Worm (Caenorhabditis elegans) whole organism, L4 larva: Measurements from ENCODE around the gene Y66D12A.30.
A peak's percentile ranks its signal among the peaks of the same experiment; 100 is the strongest.

Experiments used
- D1046.2 ChIP-seq: fragments of 200-800 bp; sonication (Bioruptor generic); IDR thresholded peaks from 2 replicates; pipeline ENCODE4 v1.3.6; 2022; ENCODE audit warnings: missing genetic modification characterization, missing compliant biosample characterization
- F10B5.3 ChIP-seq: sonication (generic microtip); optimal IDR thresholded peaks from 2 replicates; lab custom pipeline; 2016; ENCODE audit warnings: mild to moderate bottlenecking, missing genetic modification characterization, missing compliant biosample characterization
- F26F4.8 ChIP-seq: fragments of 200-800 bp; sonication (Bioruptor generic); conservative IDR thresholded peaks from 2 replicates; pipeline ENCODE4 v1.3.6; 2022; ENCODE audit warnings: missing genetic modification characterization, missing compliant biosample characterization
- F44E2.7 ChIP-seq: fragments of 200-800 bp; sonication (Bioruptor generic); IDR thresholded peaks from 2 replicates; pipeline ENCODE4 v2.1.2; 2022; ENCODE audit warnings: missing genetic modification characterization, missing compliant biosample characterization
- F49E8.2 ChIP-seq: sonication (generic microtip); optimal IDR thresholded peaks from 2 replicates; lab custom pipeline; 2016; ENCODE audit warnings: missing compliant biosample characterization, mild to moderate bottlenecking, missing genetic modification characterization, borderline replicate concordance
- R02D3.7 ChIP-seq: fragments of 150-350 bp; sonication (generic microtip); optimal IDR thresholded peaks from 3 replicates; lab custom pipeline; 2014; ENCODE audit warnings: missing biosample characterization, missing genetic modification characterization
- T20F7.1 ChIP-seq: fragments of 200-800 bp; sonication (Bioruptor generic); optimal IDR thresholded peaks from 2 replicates; lab custom pipeline; 2018; ENCODE audit warnings: mild to moderate bottlenecking, missing genetic modification characterization, missing compliant biosample characterization
- T26A8.4 ChIP-seq: fragments of 200-800 bp; sonication (Bioruptor generic); IDR thresholded peaks from 2 replicates; pipeline ENCODE4 v1.3.6; 2022; ENCODE audit warnings: missing genetic modification characterization, missing compliant biosample characterization
- Y48G9A.11 ChIP-seq: fragments of 200-800 bp; sonication (Bioruptor generic); IDR thresholded peaks from 2 replicates; pipeline ENCODE4 v1.3.6; 2022; ENCODE audit warnings: missing genetic modification reagents, missing genetic modification characterization, missing compliant biosample characterization
- Y5F2A.4 ChIP-seq: fragments of 200-800 bp; sonication (Bioruptor generic); optimal IDR thresholded peaks from 2 replicates; lab custom pipeline; 2018; ENCODE audit warnings: mild to moderate bottlenecking, missing genetic modification characterization, missing compliant biosample characterization
- Y75B8A.6 ChIP-seq: fragments of 200-800 bp; sonication (Bioruptor generic); IDR thresholded peaks from 2 replicates; pipeline ENCODE4 v1.3.6; 2022; ENCODE audit warnings: missing genetic modification reagents, missing genetic modification characterization, missing compliant biosample characterization
- aha-1 ChIP-seq: fragments of 150-350 bp; peaks from one replicate; lab custom pipeline; 2014; ENCODE audit warnings: missing biosample characterization, missing genetic modification characterization
- aly-2 ChIP-seq: sonication (generic microtip); optimal IDR thresholded peaks from 2 replicates; lab custom pipeline; 2018; ENCODE audit warnings: missing biosample characterization, missing genetic modification characterization
- arid-1 ChIP-seq: fragments of 200-800 bp; sonication (Bioruptor generic); conservative IDR thresholded peaks from 2 replicates; pipeline ENCODE4 v1.3.6; 2022; ENCODE audit warnings: missing genetic modification reagents, missing genetic modification characterization, missing compliant biosample characterization
- ceh-28 ChIP-seq: fragments of 150-350 bp; optimal IDR thresholded peaks from 2 replicates; lab custom pipeline; 2014; ENCODE audit warnings: missing biosample characterization, missing genetic modification reagents, missing genetic modification characterization
- ctbp-1 ChIP-seq: fragments of 200-800 bp; sonication (Bioruptor generic); IDR thresholded peaks from 2 replicates; pipeline ENCODE4 v1.3.6; 2022; ENCODE audit warnings: missing genetic modification reagents, missing genetic modification characterization, missing compliant biosample characterization
- daf-16 ChIP-seq, 3 experiments: sonication (generic microtip); optimal IDR thresholded peaks; 2 replicates each; lab custom pipeline; 2016 to 2017; ENCODE audit warnings: missing genetic modification characterization in 3 of 3, missing genetic modification reagents in 3 of 3, mild to moderate bottlenecking in 2 of 3, missing compliant biosample characterization in 2 of 3, missing biosample characterization in 1 of 3, moderate library complexity in 1 of 3
- dmd-8 ChIP-seq: fragments of 200-800 bp; sonication (Bioruptor generic); IDR thresholded peaks from 2 replicates; pipeline ENCODE4 v1.3.6; 2022; ENCODE audit warnings: missing genetic modification characterization, missing compliant biosample characterization
- dmd-9 ChIP-seq: fragments of 200-800 bp; sonication (Bioruptor generic); IDR thresholded peaks from 2 replicates; pipeline ENCODE4 v1.3.6; 2022; ENCODE audit warnings: missing genetic modification reagents, missing genetic modification characterization, missing compliant biosample characterization
- duxl-1 ChIP-seq: sonication (generic microtip); optimal IDR thresholded peaks from 2 replicates; lab custom pipeline; 2016; ENCODE audit warnings: mild to moderate bottlenecking, missing genetic modification characterization, moderate library complexity, missing compliant biosample characterization; ENCODE audit not compliant: poor library complexity
- dve-1 ChIP-seq: sonication (generic microtip); optimal IDR thresholded peaks from 2 replicates; lab custom pipeline; 2017; ENCODE audit warnings: antibody characterized with exemption, mild to moderate bottlenecking, missing genetic modification characterization, missing compliant biosample characterization; ENCODE audit not compliant: insufficient read depth
- egl-27 ChIP-seq: sonication (generic microtip); optimal IDR thresholded peaks from 3 replicates; lab custom pipeline; 2017; ENCODE audit warnings: missing biosample characterization, missing genetic modification reagents, missing genetic modification characterization
- egl-43 ChIP-seq: fragments of 200-800 bp; sonication (Bioruptor generic); IDR thresholded peaks from 2 replicates; pipeline ENCODE4 v1.3.6; 2022; ENCODE audit warnings: missing genetic modification reagents, missing genetic modification characterization, missing compliant biosample characterization
- fkh-10 ChIP-seq: fragments of 150-350 bp; optimal IDR thresholded peaks from 2 replicates; lab custom pipeline; 2014; ENCODE audit warnings: missing biosample characterization, missing genetic modification reagents, missing genetic modification characterization
- hif-1 ChIP-seq, 2 experiments: sonication (generic microtip); optimal IDR thresholded peaks; 2 replicates each; lab custom pipeline; 2016 to 2017; ENCODE audit warnings: missing compliant biosample characterization in 2 of 2, missing genetic modification characterization in 2 of 2, missing genetic modification reagents in 2 of 2, missing genotype in 2 of 2, mild to moderate bottlenecking in 1 of 2
- hlh-11 ChIP-seq: fragments of 200-800 bp; sonication (Bioruptor generic); optimal IDR thresholded peaks from 2 replicates; lab custom pipeline; 2018; ENCODE audit warnings: mild to moderate bottlenecking, missing genetic modification characterization, missing compliant biosample characterization
- jun-1 ChIP-seq: fragments of 150-350 bp; optimal IDR thresholded peaks from 2 replicates; lab custom pipeline; 2014; ENCODE audit warnings: missing biosample characterization, missing genetic modification reagents, missing genetic modification characterization
- lim-7 ChIP-seq: fragments of 200-800 bp; sonication (Bioruptor generic); IDR thresholded peaks from 2 replicates; pipeline ENCODE4 v1.3.6; 2022; ENCODE audit warnings: missing genetic modification characterization, missing compliant biosample characterization
- lin-1 ChIP-seq: fragments of 200-800 bp; sonication (Bioruptor generic); IDR thresholded peaks from 2 replicates; pipeline ENCODE4 v1.3.6; 2022; ENCODE audit warnings: missing genetic modification reagents, missing genetic modification characterization, missing compliant biosample characterization
- lin-13 ChIP-seq: fragments of 150-350 bp; optimal IDR thresholded peaks from 2 replicates; lab custom pipeline; 2014; ENCODE audit warnings: missing biosample characterization, missing genetic modification reagents, missing genetic modification characterization
- lin-38 ChIP-seq: fragments of 200-800 bp; sonication (Bioruptor generic); IDR thresholded peaks from 2 replicates; pipeline ENCODE4 v1.3.6; 2022; ENCODE audit warnings: missing genetic modification reagents, missing genetic modification characterization, missing compliant biosample characterization
- mdt-29 ChIP-seq: fragments of 200-800 bp; sonication (Bioruptor generic); IDR thresholded peaks from 2 replicates; pipeline ENCODE4 v1.3.6; 2022; ENCODE audit warnings: missing genetic modification reagents, missing genetic modification characterization, missing compliant biosample characterization
- mes-2 ChIP-seq: sonication (generic microtip); optimal IDR thresholded peaks from 2 replicates; lab custom pipeline; 2016; ENCODE audit warnings: missing genotype, mild to moderate bottlenecking, missing genetic modification characterization, missing compliant biosample characterization; ENCODE audit not compliant: poor library complexity, severe bottlenecking
- nhr-102 ChIP-seq: sonication (generic microtip); optimal IDR thresholded peaks from 2 replicates; lab custom pipeline; 2016; ENCODE audit warnings: mild to moderate bottlenecking, missing genetic modification characterization, moderate library complexity, missing compliant biosample characterization
- nhr-11 ChIP-seq: fragments of 150-350 bp; optimal IDR thresholded peaks from 2 replicates; lab custom pipeline; 2014; ENCODE audit warnings: missing biosample characterization, missing genetic modification characterization
- pqm-1 ChIP-seq: sonication (generic microtip); optimal IDR thresholded peaks from 2 replicates; lab custom pipeline; 2017; ENCODE audit warnings: missing biosample characterization, missing genetic modification characterization
- saeg-2 ChIP-seq: fragments of 200-800 bp; sonication (Bioruptor generic); IDR thresholded peaks from 2 replicates; pipeline ENCODE4 v1.3.6; 2022; ENCODE audit warnings: missing genetic modification reagents, missing genetic modification characterization, missing compliant biosample characterization
- set-16 ChIP-seq: fragments of 200-800 bp; sonication (Bioruptor generic); IDR thresholded peaks from 2 replicates; pipeline ENCODE4 v1.3.6; 2022; ENCODE audit warnings: missing genetic modification reagents, missing genetic modification characterization, missing compliant biosample characterization
- skn-1 ChIP-seq: fragments of 150-350 bp; optimal IDR thresholded peaks from 2 replicates; lab custom pipeline; 2014; ENCODE audit warnings: missing biosample characterization, missing genetic modification characterization
- snpc-1.2 ChIP-seq: fragments of 200-800 bp; sonication (Bioruptor generic); IDR thresholded peaks from 2 replicates; pipeline ENCODE4 v1.3.6; 2022; ENCODE audit warnings: missing genetic modification reagents, missing genetic modification characterization, missing compliant biosample characterization
- spr-3 ChIP-seq: fragments of 200-800 bp; sonication (Bioruptor generic); optimal IDR thresholded peaks from 2 replicates; lab custom pipeline; 2018; ENCODE audit warnings: mild to moderate bottlenecking, missing genetic modification characterization, missing compliant biosample characterization
- tra-1 ChIP-seq: fragments of 200-800 bp; sonication (Bioruptor generic); IDR thresholded peaks from 2 replicates; pipeline ENCODE4 v1.3.6; 2022; ENCODE audit warnings: missing genetic modification reagents, missing genetic modification characterization, missing compliant biosample characterization
- unc-62 ChIP-seq, 3 experiments: fragments of 150-350 bp in 1 of 3; sonication (generic microtip); optimal IDR thresholded peaks in 2 of 3; peaks in 1 of 3; 1 replicate in 1 of 3; 2 replicates in 2 of 3; lab custom pipeline; 2014 to 2017; ENCODE audit warnings: missing biosample characterization in 3 of 3, missing genetic modification characterization in 3 of 3, missing genetic modification reagents in 3 of 3, missing genotype in 1 of 3
- zip-11 ChIP-seq: fragments of 200-800 bp; sonication (Bioruptor generic); IDR thresholded peaks from 2 replicates; pipeline ENCODE4 v1.3.6; 2022; ENCODE audit warnings: missing genetic modification characterization, missing compliant biosample characterization
- zip-2 ChIP-seq: fragments of 150-350 bp; optimal IDR thresholded peaks from 2 replicates; lab custom pipeline; 2014; ENCODE audit warnings: missing biosample characterization, missing genetic modification characterization
- ztf-7 ChIP-seq: fragments of 150-350 bp; optimal IDR thresholded peaks from 2 replicates; lab custom pipeline; 2014; ENCODE audit warnings: missing biosample characterization, missing genetic modification characterization

The Y66D12A.30 gene

DNA sequence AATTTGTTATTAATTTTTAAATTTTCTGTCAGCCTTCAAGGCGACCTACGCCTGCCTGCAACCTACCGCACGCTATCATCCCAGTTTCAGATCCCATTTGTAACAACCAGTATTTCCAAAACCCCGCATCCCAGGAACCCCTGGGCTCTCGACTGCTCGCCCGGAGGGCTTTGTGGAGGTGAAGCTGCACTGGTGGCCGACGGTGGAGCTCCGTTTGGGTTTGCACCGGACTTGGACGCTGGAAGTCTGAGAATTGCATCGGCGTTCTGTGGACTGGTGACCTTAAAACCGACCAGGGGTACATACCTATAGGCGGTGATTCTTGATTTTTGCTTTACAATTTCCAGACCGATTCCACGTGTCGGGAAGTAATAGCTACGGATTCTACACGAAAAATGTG lies 41.8 kb downstream of the Y66D12A.30 start:
- TF ChIP-seq ztf-7 (no peak), zip-2 (tag; lab: Kevin White, UChicago) (no peak), snpc-1.2 (no peak), F44E2.7 (GFP tag; lab: Robert Waterston, UW) (no peak), D1046.2 (GFP tag; lab: Robert Waterston, UW) (0 out of 2 replicates have a peak, but pooled peaks have one; percentile 18), hif-1 (tag; optimal IDR thresholded peaks at IDR 0.05; lab: Kevin White, UChicago) (no peak), set-16 (GFP tag; lab: Robert Waterston, UW) (peak; percentile 81), skn-1 (no peak), F49E8.2 (tag; lab: Kevin White, UChicago) (no peak), aha-1 (tag; lab: Kevin White, UChicago) (no peak), dmd-9 (GFP tag; lab: Robert Waterston, UW) (no peak)

- TF ChIP-seq ctbp-1 (no peak), Y5F2A.4 (GFP tag; lab: Kevin White, UChicago) (no peak), dmd-8 (no peak), hlh-11 (tag; lab: Kevin White, UChicago) (no peak), lim-7 (GFP tag; lab: Robert Waterston, UW) (no peak), egl-43 (GFP tag; lab: Robert Waterston, UW) (no peak), F10B5.3 (tag; lab: Kevin White, UChicago) (no peak), aly-2 (no peak), unc-62 (GFP tag; optimal IDR thresholded peaks at IDR 0.05 in 1 of 2; lab: Kevin White, UChicago) (no peak), unc-62 (tag; optimal IDR thresholded peaks at IDR 0.05; lab: Kevin White, UChicago) (no peak), T26A8.4 (GFP tag; lab: Robert Waterston, UW) (no peak)
Measured at ce11 chrIII:11656389-11656788, 46.7 kb downstream of the Y66D12A.30 start.

DNA sequence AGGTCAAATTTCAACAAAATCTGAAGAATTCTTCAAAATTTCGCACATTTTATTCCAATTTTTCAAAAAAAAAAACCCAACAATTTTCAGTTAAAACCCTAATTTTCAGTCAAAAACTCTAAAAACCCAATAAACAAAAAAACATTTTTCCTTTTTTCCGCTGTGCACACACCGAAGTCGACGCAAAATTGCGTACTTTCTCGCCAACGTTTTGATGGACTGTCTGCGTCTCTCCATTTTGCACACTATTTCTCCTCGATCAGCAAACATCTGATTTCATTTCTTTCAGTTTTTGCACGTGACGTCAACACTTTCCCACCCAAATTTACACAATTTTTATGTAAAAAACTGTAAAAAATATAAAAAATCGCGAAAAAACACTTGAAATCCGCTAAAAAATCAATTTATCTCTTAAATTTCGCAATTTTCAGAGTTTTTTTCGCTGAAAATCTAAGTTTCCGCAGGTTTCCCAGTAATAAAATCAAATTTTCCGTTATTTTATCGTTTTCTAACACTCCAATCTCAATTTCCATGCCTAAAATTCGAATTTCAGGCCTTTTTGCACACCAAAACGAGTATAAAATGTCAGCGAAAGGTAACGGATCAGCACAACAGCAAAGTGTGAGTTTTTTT lies 47.6 kb downstream of the Y66D12A.30 start, which contains the start of gene crh-1:
Gene crh-1, plus strand, starts transcription at position 583 of the 633 bp plus-strand sequence.
- TF ChIP-seq spr-3 (GFP tag; lab: Kevin White, UChicago) (no peak), lin-38 (GFP tag; lab: Robert Waterston, UW) (peak; percentile 77), snpc-1.2 (no peak), arid-1 (GFP tag; lab: Robert Waterston, UW) (no peak), ctbp-1 (0 out of 2 replicates have a peak, but pooled peaks have one; percentile 18), duxl-1 (peak; percentile 45), fkh-10 (no peak), egl-27 (tag; lab: Kevin White, UChicago) (no peak), hlh-11 (tag; lab: Kevin White, UChicago) (peak; percentile 97), lin-1 (GFP tag; lab: Robert Waterston, UW) (no peak), R02D3.7 (tag; lab: Kevin White, UChicago) (no peak), lin-13 (peak; percentile 69), mes-2 (peak; percentile 79), pqm-1 (no peak), Y48G9A.11 (no peak), Y75B8A.6 (no peak), tra-1 (no peak), T20F7.1 (GFP tag; lab: Kevin White, UChicago) (no peak), lim-7 (GFP tag; lab: Robert Waterston, UW) (no peak), F26F4.8 (GFP tag; lab: Robert Waterston, UW) (no peak), ceh-28 (tag; lab: Kevin White, UChicago) (no peak), nhr-102 (tag; lab: Kevin White, UChicago) (peak; percentile 63), aly-2 (no peak), saeg-2 (GFP tag; lab: Robert Waterston, UW) (no peak), nhr-11 (tag; lab: Kevin White, UChicago) (no peak), mdt-29 (no peak), dve-1 (tag; lab: Kevin White, UChicago) (peak; percentile 83), daf-16 (GFP tag; optimal IDR thresholded peaks at IDR 0.05; lab: Kevin White, UChicago) (peak in 1 of 2 experiments; percentile 35), daf-16 (tag; optimal IDR thresholded peaks at IDR 0.05; lab: Kevin White, UChicago) (peak; percentile 86), jun-1 (tag; lab: Kevin White, UChicago) (no peak), zip-11 (no peak)
